Fruit fly (Drosophila melanogaster) Kc167 (cell line): ENCODE data around the gene CG31551.

Experiments
- Myc ChIP-seq: fragments of >200 bp; optimal IDR thresholded peaks from 2 replicates; lab custom pipeline; 2017; ENCODE audit warnings: missing external identifiers
- Sin3A ChIP-seq: fragments of >200 bp; optimal IDR thresholded peaks from 2 replicates; lab custom pipeline; 2018; ENCODE audit warnings: missing external identifiers
- h ChIP-seq: fragments of >200 bp; optimal IDR thresholded peaks from 3 replicates; lab custom pipeline; 2018; ENCODE audit warnings: missing external identifiers
- insv ChIP-seq: fragments of >200 bp; optimal IDR thresholded peaks from 3 replicates; lab custom pipeline; 2018; ENCODE audit warnings: missing external identifiers
- psq ChIP-seq: fragments of >200 bp; optimal IDR thresholded peaks from 2 replicates; lab custom pipeline; 2017; ENCODE audit warnings: missing external identifiers
- ttk ChIP-seq: sonication (Bioruptor generic); optimal IDR thresholded peaks from 2 replicates; lab custom pipeline; 2017; ENCODE audit warnings: missing external identifiers

The CG31551 gene

DNA sequence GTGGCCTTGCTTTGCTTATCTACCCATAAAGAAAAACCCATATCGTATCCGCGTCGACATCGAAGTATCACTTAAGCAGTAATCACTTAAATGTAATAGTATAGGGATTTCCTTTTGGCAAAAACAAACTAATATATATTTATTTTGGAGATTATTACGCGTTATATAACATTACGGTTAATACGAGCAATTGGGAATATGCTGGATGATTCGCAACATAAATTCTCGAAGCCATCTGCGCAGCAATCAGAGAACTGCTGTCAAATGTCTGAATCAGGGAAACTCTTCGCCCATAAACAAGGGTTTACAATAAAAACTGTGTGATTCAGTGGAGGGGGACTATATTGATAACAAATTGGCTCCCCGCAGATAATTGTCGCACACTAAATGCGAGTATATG, 17.0 kb upstream of the CG31551 start:
- no peak for TF ChIP-seq insv
- TF ChIP-seq Myc (lab: Kevin White, UChicago): no peak
- no peak for TF ChIP-seq h (lab: Kevin White, UChicago)
- no peak for TF ChIP-seq psq (lab: Kevin White, UChicago)
- no peak for TF ChIP-seq Sin3A (lab: Kevin White, UChicago)
- TF ChIP-seq ttk (lab: Kevin White, UChicago): no peak

- no peak for TF ChIP-seq h (lab: Kevin White, UChicago)
- TF ChIP-seq Myc (lab: Kevin White, UChicago): no peak
- TF ChIP-seq Sin3A (lab: Kevin White, UChicago): no peak
- TF ChIP-seq insv: no peak
- TF ChIP-seq ttk (lab: Kevin White, UChicago): no peak
- TF ChIP-seq psq (lab: Kevin White, UChicago): no peak
Observed at dm6 chr3R:5611167-5611566, 16.5 kb upstream of the CG31551 start.

dm6 chr3R:5611733-5612132, 15.9 kb upstream of the CG31551 start:
- no peak for TF ChIP-seq Sin3A (lab: Kevin White, UChicago)
- no peak for TF ChIP-seq insv
- no peak for TF ChIP-seq psq (lab: Kevin White, UChicago)
- no peak for TF ChIP-seq Myc (lab: Kevin White, UChicago)
- no peak for TF ChIP-seq ttk (lab: Kevin White, UChicago)
- no peak for TF ChIP-seq h (lab: Kevin White, UChicago)

DNA sequence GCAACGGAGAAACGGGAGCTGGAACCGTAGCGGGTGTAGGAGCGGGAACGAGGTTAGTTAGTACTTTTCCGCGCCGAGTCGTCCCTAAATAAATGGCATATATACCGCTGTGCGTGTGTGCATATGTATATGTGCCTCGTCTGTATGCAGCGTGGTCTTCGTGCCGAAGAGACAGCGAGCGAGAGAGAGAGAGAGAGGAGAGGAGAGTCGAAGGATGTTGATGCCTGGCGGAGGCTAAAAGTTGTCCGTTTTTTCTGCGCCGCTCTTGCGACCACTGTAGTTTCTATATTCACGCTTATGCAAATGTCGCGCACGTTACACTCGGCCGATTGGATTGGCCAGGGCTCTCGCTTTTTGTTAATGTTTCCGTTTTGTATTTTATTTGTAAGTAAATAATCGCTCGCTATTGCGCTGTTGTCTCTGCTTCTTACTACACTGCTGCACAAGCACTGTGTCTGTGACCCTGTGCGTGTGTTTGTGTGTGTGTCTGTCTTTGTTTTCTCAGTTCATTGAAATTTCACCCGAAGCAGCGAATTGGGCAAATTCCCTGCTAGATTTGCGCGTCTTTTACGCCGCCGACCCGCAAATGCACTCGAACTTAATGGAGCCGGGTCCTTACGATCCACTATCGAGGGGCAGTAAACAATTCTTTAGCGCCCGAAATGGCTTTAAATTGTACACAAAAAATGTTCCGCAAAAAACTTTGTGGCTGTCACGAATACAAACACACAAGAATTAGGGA, 15.1 kb upstream of the CG31551 start, which contains the start of gene Rga:
Gene Rga (minus strand): TSS at position 741 of the 742 bp plus-strand sequence.
- no peak for TF ChIP-seq ttk (lab: Kevin White, UChicago)
- TF ChIP-seq Myc (lab: Kevin White, UChicago): no peak
- no peak for TF ChIP-seq insv
- no peak for TF ChIP-seq psq (lab: Kevin White, UChicago)
- TF ChIP-seq h (lab: Kevin White, UChicago): no peak
- no peak for TF ChIP-seq Sin3A (lab: Kevin White, UChicago)

dm6 chr3R:5613114-5613443, 14.6 kb upstream of the CG31551 start, which contains the start of gene Atu:
Atu (plus strand) TSS chr3R:5613358.
- TF ChIP-seq insv: no peak

DNA sequence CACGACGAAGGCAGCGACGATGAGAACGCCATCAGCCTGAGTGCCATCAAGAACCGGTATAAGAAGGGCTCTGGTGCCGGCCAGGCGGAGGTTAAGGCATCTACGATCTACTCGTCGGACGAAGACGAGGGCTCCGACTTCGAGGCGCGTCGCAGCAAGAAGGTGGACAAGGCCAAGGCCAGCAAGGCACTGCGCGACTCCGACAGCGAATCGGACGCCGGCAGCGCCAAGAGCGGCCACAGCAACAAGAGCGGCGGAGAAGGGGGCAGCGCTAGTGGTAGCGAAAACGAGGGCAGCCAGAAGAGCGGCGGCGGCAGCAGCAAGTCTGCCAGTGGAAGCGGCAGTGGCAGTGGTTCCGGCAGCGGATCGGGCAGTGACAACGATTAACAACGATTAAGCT, 12.2 kb upstream of the CG31551 start:
- no peak for TF ChIP-seq Sin3A (lab: Kevin White, UChicago)
- TF ChIP-seq h (lab: Kevin White, UChicago): no peak
- TF ChIP-seq insv: no peak
- no peak for TF ChIP-seq psq (lab: Kevin White, UChicago)
- no peak for TF ChIP-seq Myc (lab: Kevin White, UChicago)
- TF ChIP-seq ttk (lab: Kevin White, UChicago): no peak

dm6 chr3R:5617923-5618623, 9.6 kb upstream of the CG31551 start:
- TF ChIP-seq Myc (lab: Kevin White, UChicago): no peak
- no peak for TF ChIP-seq Sin3A (lab: Kevin White, UChicago)
- TF ChIP-seq psq (lab: Kevin White, UChicago): no peak
- TF ChIP-seq ttk (lab: Kevin White, UChicago): no peak

- TF ChIP-seq h (lab: Kevin White, UChicago): no peak
- TF ChIP-seq ttk (lab: Kevin White, UChicago): no peak
Observed at dm6 chr3R:5620387-5620956, 7.2 kb upstream of the CG31551 start.

DNA sequence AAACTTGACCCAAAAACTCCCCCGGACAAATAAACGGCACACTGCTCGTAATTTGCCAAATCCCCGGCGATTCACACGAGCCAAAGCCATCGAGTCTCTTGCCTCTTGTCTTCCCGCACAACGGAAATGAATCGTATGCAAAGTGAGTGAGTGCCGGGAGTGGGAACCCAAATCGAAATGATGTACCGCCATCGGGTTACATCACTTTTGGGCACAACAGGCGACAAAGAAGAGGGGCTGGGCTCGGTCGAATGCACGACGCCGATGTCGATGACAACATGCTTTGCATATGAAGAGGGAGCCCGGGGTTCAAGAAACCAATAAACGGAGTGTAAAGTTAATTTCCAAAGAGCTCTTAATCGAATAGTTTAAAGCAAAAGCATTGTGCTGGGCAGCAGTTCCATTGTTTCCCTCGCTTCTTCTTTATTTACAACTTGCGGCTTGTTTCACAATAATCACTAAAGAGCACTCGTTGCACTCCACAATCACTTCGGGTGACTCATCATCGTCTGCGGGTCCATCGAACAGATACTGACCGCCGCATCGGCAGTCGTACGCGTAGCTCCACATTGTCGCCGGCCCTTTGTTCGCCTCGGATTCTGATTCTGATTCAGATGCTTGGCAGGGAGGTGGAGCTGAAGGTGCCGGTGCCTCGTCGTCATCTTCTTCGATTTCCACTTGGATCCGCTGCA, 5.8 kb upstream of the CG31551 start:
- TF ChIP-seq psq (lab: Kevin White, UChicago) (no peak), h (lab: Kevin White, UChicago) (no peak), Sin3A (lab: Kevin White, UChicago) (no peak), Myc (lab: Kevin White, UChicago) (no peak), insv (no peak)

DNA sequence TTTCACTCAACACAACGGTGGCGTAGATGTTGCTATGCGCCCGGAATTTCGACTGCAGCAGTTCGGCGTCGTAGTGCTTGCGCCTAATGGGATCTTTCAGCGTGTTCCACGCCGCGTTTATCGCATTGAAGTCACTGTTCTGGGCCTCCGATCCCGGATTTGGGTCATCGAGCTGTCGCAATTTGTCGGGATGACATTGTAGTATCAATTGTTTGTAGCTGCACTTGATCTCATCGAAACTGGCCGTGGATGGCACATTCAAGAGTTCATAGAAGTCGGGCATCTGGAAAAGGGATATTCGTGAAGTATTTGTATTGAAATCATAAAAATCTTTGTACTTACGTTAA, 5.3 kb upstream of the CG31551 start:
- no peak for TF ChIP-seq insv
- TF ChIP-seq Sin3A (lab: Kevin White, UChicago): no peak
- TF ChIP-seq h (lab: Kevin White, UChicago): no peak
- no peak for TF ChIP-seq Myc (lab: Kevin White, UChicago)
- TF ChIP-seq psq (lab: Kevin White, UChicago): no peak
- TF ChIP-seq ttk (lab: Kevin White, UChicago): no peak

- TF ChIP-seq Myc (lab: Kevin White, UChicago) (no peak), psq (lab: Kevin White, UChicago) (no peak), insv (no peak), ttk (lab: Kevin White, UChicago) (no peak), Sin3A (lab: Kevin White, UChicago) (no peak), h (lab: Kevin White, UChicago) (no peak)
Observed at dm6 chr3R:5622985-5623630, 4.5 kb upstream of the CG31551 start.
